Worm (Caenorhabditis elegans): ENCODE measurements around the gene cubn-1.

The cubn-1 gene

ce11 chrV:12635218-12635617 lies 24.1 kb downstream of the cubn-1 start:
- TF ChIP-seq nhr-80 (tag; optimal IDR thresholded peaks at IDR 0.05): peak; percentile 13
- no peak for TF ChIP-seq D2030.7 (GFP tag; IDR thresholded peaks at IDR 0.05)
- TF ChIP-seq lin-35 (GFP tag; optimal IDR thresholded peaks at IDR 0.05): no peak
- peak; percentile 17 for TF ChIP-seq somi-1 (GFP tag; optimal IDR thresholded peaks at IDR 0.05)
- TF ChIP-seq ceh-58 (GFP tag; IDR thresholded peaks at IDR 0.05): no peak
- TF ChIP-seq athp-1 (tag; optimal IDR thresholded peaks at IDR 0.05): no peak
- no peak for TF ChIP-seq hrde-1 (tag; optimal IDR thresholded peaks at IDR 0.05; ENCODE audit: borderline replicate concordance)

DNA sequence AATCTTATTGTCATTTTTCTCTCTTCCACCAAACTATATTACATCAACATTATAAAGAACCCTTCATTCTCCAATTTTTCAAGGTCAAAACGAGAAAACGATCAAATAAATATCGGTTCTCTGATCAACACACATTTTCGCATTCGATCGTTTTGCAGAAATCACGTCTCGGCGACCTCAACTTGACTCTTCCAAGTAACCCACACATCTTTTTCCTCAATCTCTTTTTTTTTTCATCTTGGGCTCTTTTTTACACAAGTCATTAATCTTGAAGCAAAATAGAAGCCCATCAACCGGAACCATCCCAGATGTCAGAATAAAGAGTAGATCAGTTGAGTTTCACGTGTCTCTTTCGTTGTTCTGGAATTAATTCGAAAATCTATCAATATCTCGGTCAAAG lies 25.1 kb downstream of the cubn-1 start:
- TF ChIP-seq mes-4 (tag; optimal IDR thresholded peaks at IDR 0.05) (no peak), chd-7 (tag; optimal IDR thresholded peaks at IDR 0.05) (no peak), snpc-3.4 (tag; optimal IDR thresholded peaks at IDR 0.05) (no peak), athp-1 (tag; optimal IDR thresholded peaks at IDR 0.05) (no peak), nhr-179 (tag; optimal IDR thresholded peaks at IDR 0.05) (no peak), F39B2.1 (GFP tag; IDR thresholded peaks at IDR 0.05) (no peak), ceh-91 (GFP tag; IDR thresholded peaks at IDR 0.05) (no peak)

ce11 chrV:12637238-12637690 lies 26.1 kb downstream of the cubn-1 start, which contains the start of gene F56H9.2:
Gene F56H9.2, plus strand, starts transcription at chrV:12637663.
- TF ChIP-seq pha-4 (tag; optimal IDR thresholded peaks at IDR 0.05) (peak; percentile 39), hmg-1.2 (GFP tag; IDR thresholded peaks at IDR 0.05) (peak; percentile 50; the same call in 1 of the 2 replicates), B0336.3 (GFP tag; IDR thresholded peaks at IDR 0.05) (peak; percentile 61), rcor-1 (GFP tag; IDR thresholded peaks at IDR 0.05) (0 out of 2 replicates have a peak, but pooled peaks have one; percentile 21), hsf-1 (GFP tag; IDR thresholded peaks at IDR 0.05) (peak; percentile 50; the same call in 1 of the 2 replicates), nfyb-1 (GFP tag; IDR thresholded peaks at IDR 0.05) (peak; percentile 73), cebp-1 (GFP tag; IDR thresholded peaks at IDR 0.05) (no peak), cebp-1 (tag; optimal IDR thresholded peaks at IDR 0.05) (peak; percentile 64), madf-10 (tag; optimal IDR thresholded peaks at IDR 0.05) (no peak), attf-6 (GFP tag; IDR thresholded peaks at IDR 0.05) (no peak), F22D6.2 (tag; optimal IDR thresholded peaks at IDR 0.05) (peak; percentile 82), K12H6.12 (tag; optimal IDR thresholded peaks at IDR 0.05) (peak; percentile 67), tbp1 (GFP tag; optimal IDR thresholded peaks at IDR 0.05) (peak; percentile 31), fkh-3 (tag; optimal IDR thresholded peaks at IDR 0.05) (no peak), chd-7 (tag; optimal IDR thresholded peaks at IDR 0.05) (peak; percentile 68), efl-1 (GFP tag; optimal IDR thresholded peaks at IDR 0.05) (no peak), C06A6.2 (GFP tag; conservative IDR thresholded peaks at IDR 0.05) (peak; percentile 67; the same call in 1 of the 2 replicates), ekl-4 (GFP tag; IDR thresholded peaks at IDR 0.05) (peak; percentile 46; the same call in 1 of the 2 replicates), somi-1 (GFP tag; optimal IDR thresholded peaks at IDR 0.05) (peak; percentile 7), ztf-22 (GFP tag; optimal IDR thresholded peaks at IDR 0.05) (peak; percentile 73), die-1 (tag; optimal IDR thresholded peaks at IDR 0.05) (peak; percentile 5), nhr-80 (tag; optimal IDR thresholded peaks at IDR 0.05) (peak; percentile 52), K11D2.4 (GFP tag; IDR thresholded peaks at IDR 0.05) (peak; percentile 39; the same call in 1 of the 2 replicates), lin-40 (tag; optimal IDR thresholded peaks at IDR 0.05) (peak; percentile 67), let-526 (GFP tag; IDR thresholded peaks at IDR 0.05) (no peak), zim-3 (tag; optimal IDR thresholded peaks at IDR 0.05) (no peak), ztf-26 (tag; optimal IDR thresholded peaks at IDR 0.05) (peak; percentile 76), snpc-4 (GFP tag; optimal IDR thresholded peaks at IDR 0.05) (no peak), snpc-4 (tag; optimal IDR thresholded peaks at IDR 0.05) (peak in 1 of 4 experiments; percentile 20), Y53F4B.3 (GFP tag; IDR thresholded peaks at IDR 0.05) (no peak), atf-7 (tag; optimal IDR thresholded peaks at IDR 0.05) (peak; percentile 60), D2030.7 (GFP tag; IDR thresholded peaks at IDR 0.05) (no peak), mcd-1 (GFP tag; IDR thresholded peaks at IDR 0.05) (peak; percentile 43; the same call in 1 of the 2 replicates), attf-5 (GFP tag; optimal IDR thresholded peaks at IDR 0.05) (peak; percentile 55), ets-4 (GFP tag; optimal IDR thresholded peaks at IDR 0.05) (peak; percentile 11), lin-35 (GFP tag; optimal IDR thresholded peaks at IDR 0.05) (peak in 1 of 3 experiments; percentile 18), bed-1 (GFP tag; IDR thresholded peaks at IDR 0.05) (no peak)
